Fruit fly (Drosophila melanogaster) whole organism, embryonic: ENCODE data around the gene CG9799.
A peak's percentile ranks its signal among the peaks of the same experiment; 100 is the strongest.

ENCODE experiments used
- Antp ChIP-seq: fragments of 200-800 bp; sonication (Bioruptor generic); optimal IDR thresholded peaks from 3 replicates; lab custom pipeline; 2016; ENCODE audit warnings: missing biosample characterization, missing genetic modification characterization
- Atf6 ChIP-seq: fragments of 200-800 bp; sonication (Bioruptor generic); IDR thresholded peaks from 2 replicates; pipeline ENCODE4 v1.3.6; 2022; ENCODE audit warnings: missing biosample characterization, missing genetic modification characterization
- CG10267 ChIP-seq: fragments of 200-800 bp; sonication (Bioruptor generic); optimal IDR thresholded peaks from 2 replicates; lab custom pipeline; 2018; ENCODE audit warnings: missing biosample characterization, mild to moderate bottlenecking, missing genetic modification characterization, moderate library complexity
- CG11247 ChIP-seq: fragments of 200-800 bp; sonication (Bioruptor generic); IDR thresholded peaks from 2 replicates; pipeline ENCODE4 v1.3.6; 2022; ENCODE audit warnings: missing biosample characterization, missing genetic modification characterization
- CG13123 ChIP-seq: fragments of 200-800 bp; sonication (Bioruptor generic); optimal IDR thresholded peaks from 2 replicates; lab custom pipeline; 2016; ENCODE audit warnings: missing biosample characterization, missing genetic modification characterization
- CG13296 ChIP-seq: fragments of 200-800 bp; sonication (Bioruptor generic); optimal IDR thresholded peaks from 3 replicates; lab custom pipeline; 2018; ENCODE audit warnings: missing biosample characterization, mild to moderate bottlenecking, missing genetic modification characterization
- CG14050 ChIP-seq: fragments of 200-800 bp; sonication (Bioruptor generic); IDR thresholded peaks from 3 replicates; pipeline ENCODE4 v1.3.6; 2022; ENCODE audit warnings: missing biosample characterization, missing genetic modification characterization
- CG17568 ChIP-seq: fragments of 200-800 bp; sonication (Bioruptor generic); optimal IDR thresholded peaks from 2 replicates; lab custom pipeline; 2018; ENCODE audit warnings: missing biosample characterization, mild to moderate bottlenecking, missing genetic modification characterization, moderate library complexity
- CG18011 ChIP-seq: fragments of 200-800 bp; sonication (Bioruptor generic); optimal IDR thresholded peaks from 2 replicates; lab custom pipeline; 2017; ENCODE audit warnings: missing biosample characterization, missing genetic modification characterization, mild to moderate bottlenecking, moderate library complexity, missing genotype
- CG31365 ChIP-seq: fragments of 200-800 bp; sonication (Bioruptor generic); optimal IDR thresholded peaks from 2 replicates; lab custom pipeline; 2018; ENCODE audit warnings: missing biosample characterization, mild to moderate bottlenecking, missing genetic modification characterization
- CG3163 ChIP-seq: fragments of 200-800 bp; sonication (Bioruptor generic); optimal IDR thresholded peaks from 3 replicates; lab custom pipeline; 2016; ENCODE audit warnings: missing biosample characterization, missing genetic modification characterization
- CG6272 ChIP-seq: fragments of 200-800 bp; sonication (Bioruptor generic); IDR thresholded peaks from 2 replicates; pipeline ENCODE4 v1.3.6; 2022; ENCODE audit warnings: missing biosample characterization, missing genetic modification characterization
- CG6765 ChIP-seq: fragments of 200-800 bp; sonication (Bioruptor generic); optimal IDR thresholded peaks from 3 replicates; lab custom pipeline; 2017; ENCODE audit warnings: missing biosample characterization, mild to moderate bottlenecking, missing genetic modification characterization
- CG7372 ChIP-seq: fragments of 200-800 bp; sonication (Bioruptor generic); IDR thresholded peaks from 2 replicates; pipeline ENCODE4 v1.3.6; 2022; ENCODE audit warnings: missing biosample characterization, missing genetic modification characterization
- CG8944 ChIP-seq: fragments of 200-800 bp; sonication (Bioruptor generic); optimal IDR thresholded peaks from 3 replicates; lab custom pipeline; 2016; ENCODE audit warnings: missing biosample characterization, missing genetic modification characterization
- CG9932 ChIP-seq: fragments of 200-800 bp; sonication (Bioruptor generic); IDR thresholded peaks from 2 replicates; pipeline ENCODE4 v1.3.6; 2022; ENCODE audit warnings: missing biosample characterization, missing genetic modification characterization
- Camta ChIP-seq: fragments of 200-800 bp; sonication (Bioruptor generic); optimal IDR thresholded peaks from 2 replicates; lab custom pipeline; 2016; ENCODE audit warnings: missing biosample characterization, missing genetic modification characterization
- Dek ChIP-seq: fragments of 200-800 bp; sonication (Bioruptor generic); optimal IDR thresholded peaks from 3 replicates; lab custom pipeline; 2019; ENCODE audit warnings: missing biosample characterization, mild to moderate bottlenecking, missing genetic modification characterization, moderate library complexity
- Dfd ChIP-seq, 2 experiments: fragments of >200 bp; optimal IDR thresholded peaks; 2 replicates each; lab custom pipeline; 2017; ENCODE audit warnings: missing biosample characterization in 2 of 2, missing genetic modification characterization in 2 of 2
- Drgx ChIP-seq: fragments of 200-800 bp; sonication (Bioruptor generic); IDR thresholded peaks from 2 replicates; pipeline ENCODE4 v1.3.6; 2022; ENCODE audit warnings: missing biosample characterization, missing genetic modification characterization
- ERR ChIP-seq: fragments of 200-800 bp; sonication (Bioruptor generic); optimal IDR thresholded peaks from 2 replicates; lab custom pipeline; 2016; ENCODE audit warnings: missing biosample characterization, missing genetic modification characterization
- Hr39 ChIP-seq: fragments of >200 bp; optimal IDR thresholded peaks from 2 replicates; lab custom pipeline; 2017
- Lpt ChIP-seq: fragments of >200 bp; optimal IDR thresholded peaks from 2 replicates; lab custom pipeline; 2018; ENCODE audit warnings: missing biosample characterization, missing genetic modification characterization
- Max ChIP-seq: fragments of 200-800 bp; sonication (Bioruptor generic); optimal IDR thresholded peaks from 2 replicates; lab custom pipeline; 2016; ENCODE audit warnings: missing biosample characterization, mild to moderate bottlenecking, missing genetic modification characterization
- Meics ChIP-seq: fragments of 200-800 bp; sonication (Bioruptor generic); optimal IDR thresholded peaks from 2 replicates; lab custom pipeline; 2017; ENCODE audit warnings: missing biosample characterization, mild to moderate bottlenecking, missing genetic modification characterization
- NK7.1 ChIP-seq: fragments of 200-800 bp; sonication (Bioruptor generic); optimal IDR thresholded peaks from 3 replicates; lab custom pipeline; 2016; ENCODE audit warnings: missing biosample characterization, missing genetic modification characterization
- Pdp1 ChIP-seq, 2 experiments: fragments of 200-800 bp; sonication (Bioruptor generic); optimal IDR thresholded peaks; 3 replicates each; lab custom pipeline; 2016; ENCODE audit warnings: missing biosample characterization in 2 of 2, missing genetic modification characterization in 2 of 2, mild to moderate bottlenecking in 1 of 2, moderate library complexity in 1 of 2
- amos ChIP-seq: fragments of 200-800 bp; sonication (Bioruptor generic); IDR thresholded peaks from 2 replicates; pipeline ENCODE4 v1.3.6; 2022; ENCODE audit warnings: missing biosample characterization, missing genetic modification characterization; ENCODE audit not compliant: partially characterized antibody
- bab2 ChIP-seq: fragments of 200-800 bp; sonication (Bioruptor generic); optimal IDR thresholded peaks from 2 replicates; lab custom pipeline; 2016; ENCODE audit warnings: missing biosample characterization, missing genetic modification characterization
- bbx ChIP-seq: fragments of 200-800 bp; sonication (Bioruptor generic); IDR thresholded peaks from 2 replicates; pipeline ENCODE4 v1.3.6; 2022; ENCODE audit warnings: missing biosample characterization, missing genetic modification characterization; ENCODE audit not compliant: partially characterized antibody
- chn ChIP-seq: fragments of 200-800 bp; sonication (Bioruptor generic); optimal IDR thresholded peaks from 2 replicates; lab custom pipeline; 2016; ENCODE audit warnings: missing biosample characterization, missing genetic modification characterization
- crol ChIP-seq: fragments of 200-800 bp; sonication (Bioruptor generic); IDR thresholded peaks from 2 replicates; pipeline ENCODE4 v1.3.6; 2022; ENCODE audit warnings: missing biosample characterization, missing genetic modification characterization
- dati ChIP-seq: fragments of 200-800 bp; sonication (Bioruptor generic); IDR thresholded peaks from 2 replicates; pipeline ENCODE4 v1.3.6; 2022; ENCODE audit warnings: missing biosample characterization, missing genetic modification characterization
- dmrt11E ChIP-seq: fragments of 200-800 bp; sonication (Bioruptor generic); optimal IDR thresholded peaks from 3 replicates; lab custom pipeline; 2018; ENCODE audit warnings: missing biosample characterization, mild to moderate bottlenecking, missing genetic modification characterization, moderate library complexity
- fu2 ChIP-seq: fragments of 200-800 bp; sonication (Bioruptor generic); optimal IDR thresholded peaks from 2 replicates; lab custom pipeline; 2016; ENCODE audit warnings: missing biosample characterization, missing genetic modification characterization
- gfzf ChIP-seq: fragments of 200-800 bp; sonication (Bioruptor generic); optimal IDR thresholded peaks from 2 replicates; lab custom pipeline; 2016; ENCODE audit warnings: missing biosample characterization, mild to moderate bottlenecking, missing genetic modification characterization, moderate library complexity
- gt ChIP-seq: fragments of 200-800 bp; sonication (Bioruptor generic); IDR thresholded peaks from 2 replicates; pipeline ENCODE4 v1.3.6; 2022; ENCODE audit warnings: missing biosample characterization, missing genetic modification characterization
- inv ChIP-seq: fragments of 200-800 bp; sonication (Bioruptor generic); IDR thresholded peaks from 2 replicates; pipeline ENCODE4 v1.3.6; 2022; ENCODE audit warnings: missing biosample characterization, missing genetic modification characterization; ENCODE audit not compliant: partially characterized antibody
- kay ChIP-seq: fragments of 200-800 bp; sonication (Bioruptor generic); optimal IDR thresholded peaks from 2 replicates; lab custom pipeline; 2016; ENCODE audit warnings: missing biosample characterization, missing genetic modification characterization
- lbe ChIP-seq: fragments of 200-800 bp; sonication (Bioruptor generic); optimal IDR thresholded peaks from 2 replicates; lab custom pipeline; 2016; ENCODE audit warnings: missing biosample characterization, mild to moderate bottlenecking, missing genetic modification characterization
- luna ChIP-seq: fragments of 200-800 bp; sonication (Bioruptor generic); optimal IDR thresholded peaks from 2 replicates; lab custom pipeline; 2016; ENCODE audit warnings: missing biosample characterization, missing genetic modification characterization
- maf-S ChIP-seq: fragments of 200-800 bp; sonication (Bioruptor generic); optimal IDR thresholded peaks from 2 replicates; lab custom pipeline; 2016; ENCODE audit warnings: missing biosample characterization, missing genetic modification characterization
- pan ChIP-seq, 4 experiments: fragments of >200 bp in 3 of 4; fragments of 200-800 bp in 1 of 4; sonication (Bioruptor generic) in 1 of 4; optimal IDR thresholded peaks in 3 of 4; IDR thresholded peaks in 1 of 4; 2 replicates each; pipeline versions ENCODE4 v1.3.6 to Lab custom; 2017 to 2022; ENCODE audit warnings: missing biosample characterization in 2 of 4, missing genetic modification characterization in 2 of 4, mixed read lengths in 1 of 4
- pfk ChIP-seq: fragments of 200-800 bp; sonication (Bioruptor generic); optimal IDR thresholded peaks from 2 replicates; lab custom pipeline; 2018; ENCODE audit warnings: missing biosample characterization, mild to moderate bottlenecking, missing genetic modification characterization, moderate library complexity
- sd ChIP-seq: fragments of 200-800 bp; sonication (Bioruptor generic); optimal IDR thresholded peaks from 3 replicates; lab custom pipeline; 2018; ENCODE audit warnings: missing biosample characterization, mild to moderate bottlenecking, missing genetic modification characterization, moderate library complexity
- seq ChIP-seq: fragments of 200-800 bp; sonication (Bioruptor generic); IDR thresholded peaks from 2 replicates; pipeline ENCODE4 v1.3.6; 2022; ENCODE audit warnings: missing biosample characterization, missing genetic modification characterization
- sisA ChIP-seq: fragments of 200-800 bp; sonication (Bioruptor generic); IDR thresholded peaks from 2 replicates; pipeline ENCODE4 v1.3.6; 2022; ENCODE audit warnings: missing biosample characterization, missing genetic modification characterization
- slbo ChIP-seq: fragments of 200-800 bp; sonication (Bioruptor generic); IDR thresholded peaks from 2 replicates; pipeline ENCODE4 v1.3.6; 2022; ENCODE audit warnings: missing biosample characterization, missing genetic modification characterization
- sob ChIP-seq: fragments of 200-800 bp; sonication (Bioruptor generic); IDR thresholded peaks from 2 replicates; pipeline ENCODE4 v1.3.6; 2022; ENCODE audit warnings: missing biosample characterization, missing genetic modification characterization
- tio ChIP-seq: fragments of 200-800 bp; sonication (Bioruptor generic); optimal IDR thresholded peaks from 2 replicates; lab custom pipeline; 2017; ENCODE audit warnings: missing biosample characterization, missing genetic modification characterization, inconsistent platforms
- zen ChIP-seq: fragments of 200-800 bp; sonication (Bioruptor generic); optimal IDR thresholded peaks from 3 replicates; lab custom pipeline; 2018; ENCODE audit warnings: missing biosample characterization, mild to moderate bottlenecking, missing genetic modification characterization, moderate library complexity

The CG9799 gene

DNA sequence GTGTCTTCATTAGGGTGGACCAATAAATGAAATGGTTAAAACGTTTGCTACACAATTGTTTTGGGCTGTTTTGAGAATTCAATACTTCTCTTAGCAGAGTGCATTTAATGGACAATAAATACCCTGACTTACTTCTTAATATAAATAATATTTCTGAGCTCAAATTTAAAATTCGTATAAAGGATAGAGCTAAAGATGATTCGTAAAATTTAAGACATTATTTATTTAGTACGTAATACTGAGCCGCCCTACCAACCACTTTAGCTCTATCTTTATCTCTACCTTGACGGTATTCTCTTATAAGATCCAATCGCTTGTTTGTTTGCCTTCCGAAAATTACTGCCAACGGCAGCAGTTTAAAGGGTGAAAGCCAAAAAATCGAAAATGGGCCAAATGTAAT lies 45.1 kb upstream of the CG9799 start (continued):
- TF ChIP-seq CG8944 (GFP tag; lab: Kevin White, UChicago) (peak; percentile 24), Lpt (GFP tag; lab: Kevin White, UChicago) (no peak), slbo (GFP tag; lab: Robert Waterston, UW) (peak; percentile 78), CG9932 (GFP tag; lab: Robert Waterston, UW) (peak; percentile 53), pan (optimal IDR thresholded peaks at IDR 0.05; lab: Kevin White, UChicago) (no peak), pan (GFP tag; optimal IDR thresholded peaks at IDR 0.05 in 1 of 2, IDR thresholded peaks at IDR 0.05 in 1 of 2) (peak in 1 of 2 experiments; percentile 76), gt (no peak), CG13123 (GFP tag; lab: Kevin White, UChicago) (peak; percentile 27), CG14050 (GFP tag; lab: Robert Waterston, UW) (peak; percentile 85), sob (GFP tag; lab: Robert Waterston, UW) (peak; percentile 63), Meics (GFP tag; lab: Kevin White, UChicago) (peak; percentile 78), dati (GFP tag; lab: Robert Waterston, UW) (no peak; the same call in 1 of the 2 replicates), pfk (GFP tag; lab: Kevin White, UChicago) (no peak), Dfd (GFP tag; optimal IDR thresholded peaks at IDR 0.05; lab: Kevin White, UChicago) (no peak), CG17568 (peak; percentile 97), zen (tag; lab: Kevin White, UChicago) (peak; percentile 40), NK7.1 (GFP tag; lab: Kevin White, UChicago) (no peak), Atf6 (GFP tag; lab: Robert Waterston, UW) (peak; percentile 85), Drgx (peak; percentile 82), Max (GFP tag; lab: Kevin White, UChicago) (peak; percentile 41), CG6272 (no peak), gfzf (no peak), Hr39 (lab: Kevin White, UChicago) (no peak), inv (GFP tag; lab: Robert Waterston, UW) (no peak), crol (GFP tag; lab: Robert Waterston, UW) (no peak), CG7372 (0 out of 2 replicates have a peak, but pooled peaks have one; percentile 20), kay (peak; percentile 23), dmrt11E (tag; lab: Kevin White, UChicago) (peak; percentile 87), Pdp1 (GFP tag; optimal IDR thresholded peaks at IDR 0.05; lab: Kevin White, UChicago) (peak; percentile 33 to 63), CG13296 (GFP tag; lab: Kevin White, UChicago) (peak; percentile 88), seq (GFP tag; lab: Robert Waterston, UW) (peak; percentile 86), CG10267 (tag; lab: Kevin White, UChicago) (peak; percentile 75), maf-S (peak; percentile 43), tio (GFP tag; lab: Kevin White, UChicago) (peak; percentile 85), luna (GFP tag; lab: Kevin White, UChicago) (peak; percentile 47), amos (GFP tag; lab: Robert Waterston, UW) (no peak), Antp (GFP tag; lab: Kevin White, UChicago) (no peak), bab2 (GFP tag; lab: Kevin White, UChicago) (peak; percentile 26), chn (peak; percentile 45), Camta (GFP tag; lab: Kevin White, UChicago) (peak; percentile 61), bbx (GFP tag; lab: Robert Waterston, UW) (no peak), CG3163 (peak; percentile 11), CG6765 (GFP tag; lab: Kevin White, UChicago) (peak; percentile 69), lbe (GFP tag; lab: Kevin White, UChicago) (no peak), sd (tag; lab: Kevin White, UChicago) (peak; percentile 55), CG11247 (GFP tag; lab: Robert Waterston, UW) (peak; percentile 49), Dek (tag; lab: Kevin White, UChicago) (peak; percentile 75), CG18011 (peak; percentile 75), sisA (GFP tag; lab: Robert Waterston, UW) (no peak), ERR (GFP tag; lab: Kevin White, UChicago) (no peak), CG31365 (tag; lab: Kevin White, UChicago) (peak; percentile 37), fu2 (peak; percentile 20)
